Worm (Caenorhabditis elegans): ENCODE results near the gene M162.15.

ce11 chrV:19801033-19801432 lies 29.5 kb upstream of the M162.15 start, which contains the start of gene Y116F11B.2:
- TF ChIP-seq lin-11 (tag; optimal IDR thresholded peaks at IDR 0.05) (no peak), ztf-4 (tag; optimal IDR thresholded peaks at IDR 0.05) (no peak), elt-1 (tag; optimal IDR thresholded peaks at IDR 0.05) (no peak), F13H6.1 (tag; optimal IDR thresholded peaks at IDR 0.05) (no peak), ceh-82 (tag; optimal IDR thresholded peaks at IDR 0.05) (no peak), nhr-129 (tag; optimal IDR thresholded peaks at IDR 0.05) (no peak), sma-9 (GFP tag; optimal IDR thresholded peaks at IDR 0.05) (no peak), sma-9 (tag; optimal IDR thresholded peaks at IDR 0.05) (no peak)

Data from whole organism, L2 larva.